Worm (Caenorhabditis elegans) whole organism, young adult: ENCODE results near the gene T26C12.2.
A peak's percentile ranks its signal among the peaks of the same experiment; 100 is the strongest.

Experiments used
- B0035.1 ChIP-seq: sonication (generic microtip); optimal IDR thresholded peaks from 2 replicates; lab custom pipeline; 2016; ENCODE audit warnings: missing genetic modification characterization, mild to moderate bottlenecking, missing compliant biosample characterization, missing genotype, missing genetic modification reagents
- B0261.1 ChIP-seq: sonication (generic microtip); optimal IDR thresholded peaks from 2 replicates; lab custom pipeline; 2016; ENCODE audit warnings: mild to moderate bottlenecking, missing genetic modification characterization, moderate library complexity, missing compliant biosample characterization
- C17E4.6 ChIP-seq: fragments of 200-800 bp; sonication (Bioruptor generic); IDR thresholded peaks from 2 replicates; pipeline ENCODE4 v1.3.6; 2022; ENCODE audit warnings: missing genetic modification reagents, missing genetic modification characterization, missing compliant biosample characterization
- F22D6.2 ChIP-seq: sonication (generic microtip); optimal IDR thresholded peaks from 2 replicates; lab custom pipeline; 2016; ENCODE audit warnings: mild to moderate bottlenecking, missing genetic modification characterization, missing compliant biosample characterization
- F23B12.7 ChIP-seq: sonication (generic microtip); optimal IDR thresholded peaks from 2 replicates; lab custom pipeline; 2017; ENCODE audit warnings: missing genetic modification characterization, mild to moderate bottlenecking, missing compliant biosample characterization, antibody characterized with exemption, moderate library complexity; ENCODE audit not compliant: insufficient read depth
- F52B5.7 ChIP-seq: sonication (generic microtip); optimal IDR thresholded peaks from 2 replicates; lab custom pipeline; 2016; ENCODE audit warnings: mild to moderate bottlenecking, missing genetic modification characterization, missing compliant biosample characterization
- K12H6.12 ChIP-seq: fragments of 200-800 bp; sonication (Bioruptor generic); optimal IDR thresholded peaks from 2 replicates; lab custom pipeline; 2018; ENCODE audit warnings: mild to moderate bottlenecking, missing genetic modification characterization, missing compliant biosample characterization
- T26A5.8 ChIP-seq: sonication (generic microtip); optimal IDR thresholded peaks from 2 replicates; lab custom pipeline; 2016; ENCODE audit warnings: missing genetic modification characterization, missing compliant biosample characterization
- ZK185.1 ChIP-seq: sonication (generic microtip); optimal IDR thresholded peaks from 2 replicates; lab custom pipeline; 2016; ENCODE audit warnings: mild to moderate bottlenecking, missing genetic modification characterization, missing compliant biosample characterization; ENCODE audit not compliant: poor library complexity, severe bottlenecking
- akir-1 ChIP-seq: fragments of 200-800 bp; sonication (Bioruptor generic); optimal IDR thresholded peaks from 2 replicates; lab custom pipeline; 2018; ENCODE audit warnings: mild to moderate bottlenecking, missing genetic modification characterization, moderate library complexity, missing compliant biosample characterization
- athp-1 ChIP-seq: sonication (generic microtip); optimal IDR thresholded peaks from 2 replicates; lab custom pipeline; 2017; ENCODE audit warnings: mild to moderate bottlenecking, missing genetic modification characterization, missing compliant biosample characterization
- attf-3 ChIP-seq: fragments of 200-800 bp; sonication (Bioruptor generic); conservative IDR thresholded peaks from 2 replicates; pipeline ENCODE4 v1.3.6; 2022; ENCODE audit warnings: missing genetic modification reagents, missing genetic modification characterization, missing compliant biosample characterization
- attf-6 ChIP-seq: fragments of 200-800 bp; sonication (Bioruptor generic); IDR thresholded peaks from 2 replicates; pipeline ENCODE4 v1.3.6; 2022; ENCODE audit warnings: missing genetic modification reagents, missing genetic modification characterization, missing compliant biosample characterization
- ceh-100 ChIP-seq: fragments of 200-800 bp; sonication (Bioruptor generic); IDR thresholded peaks from 2 replicates; pipeline ENCODE4 v1.3.6; 2022; ENCODE audit warnings: missing genetic modification reagents, missing genetic modification characterization, missing compliant biosample characterization
- chd-7 ChIP-seq: sonication (generic microtip); optimal IDR thresholded peaks from 2 replicates; lab custom pipeline; 2016; ENCODE audit warnings: mild to moderate bottlenecking, missing genetic modification characterization, moderate library complexity, missing compliant biosample characterization
- efl-1 ChIP-seq: fragments of 150-350 bp; optimal IDR thresholded peaks from 2 replicates; lab custom pipeline; 2014; ENCODE audit warnings: missing biosample characterization, missing genetic modification reagents, missing genetic modification characterization
- ekl-4 ChIP-seq: fragments of 200-800 bp; sonication (Bioruptor generic); IDR thresholded peaks from 2 replicates; pipeline ENCODE4 v1.3.6; 2022; ENCODE audit warnings: missing genetic modification reagents, missing genetic modification characterization, missing compliant biosample characterization
- him-1 ChIP-seq: sonication (generic microtip); optimal IDR thresholded peaks from 2 replicates; lab custom pipeline; 2016; ENCODE audit warnings: missing genotype, missing genetic modification reagents, missing genetic modification characterization, missing compliant biosample characterization
- hmg-1.2 ChIP-seq: fragments of 200-800 bp; sonication (Bioruptor generic); IDR thresholded peaks from 2 replicates; pipeline ENCODE4 v1.3.6; 2022; ENCODE audit warnings: missing genetic modification reagents, missing genetic modification characterization, missing compliant biosample characterization
- hsf-1 ChIP-seq: fragments of 200-800 bp; sonication (Bioruptor generic); IDR thresholded peaks from 2 replicates; pipeline ENCODE4 v1.3.6; 2022; ENCODE audit warnings: missing genetic modification reagents, missing genetic modification characterization, missing compliant biosample characterization
- let-526 ChIP-seq: fragments of 200-800 bp; sonication (Bioruptor generic); IDR thresholded peaks from 2 replicates; pipeline ENCODE4 v1.3.6; 2022; ENCODE audit warnings: missing genetic modification reagents, missing genetic modification characterization, missing compliant biosample characterization
- let-607 ChIP-seq, 2 experiments: fragments of 200-800 bp in 1 of 2; sonication (Bioruptor generic) in 1 of 2; sonication (generic microtip) in 1 of 2; optimal IDR thresholded peaks; 2 replicates each; lab custom pipeline; 2016 to 2018; ENCODE audit warnings: mild to moderate bottlenecking in 2 of 2, missing compliant biosample characterization in 2 of 2, missing genetic modification characterization in 2 of 2, moderate library complexity in 2 of 2, missing genotype in 1 of 2
- lin-26 ChIP-seq: fragments of 200-800 bp; sonication (Bioruptor generic); IDR thresholded peaks from 2 replicates; pipeline ENCODE4 v1.3.6; 2022; ENCODE audit warnings: missing genetic modification reagents, missing genetic modification characterization, missing compliant biosample characterization
- lin-35 ChIP-seq, 3 experiments: fragments of 150-350 bp in 2 of 3; sonication (generic microtip) in 1 of 3; optimal IDR thresholded peaks; 2 replicates each; lab custom pipeline; 2014 to 2018; ENCODE audit warnings: missing biosample characterization in 3 of 3, missing genetic modification characterization in 3 of 3, missing genetic modification reagents in 3 of 3
- lin-54 ChIP-seq: fragments of 200-800 bp; sonication (Bioruptor generic); optimal IDR thresholded peaks from 2 replicates; lab custom pipeline; 2018; ENCODE audit warnings: mild to moderate bottlenecking, missing genetic modification characterization, missing compliant biosample characterization
- madf-10 ChIP-seq: sonication (generic microtip); optimal IDR thresholded peaks from 2 replicates; lab custom pipeline; 2016; ENCODE audit warnings: mild to moderate bottlenecking, missing genetic modification characterization, missing compliant biosample characterization
- madf-3 ChIP-seq: fragments of 200-800 bp; sonication (Bioruptor generic); IDR thresholded peaks from 2 replicates; pipeline ENCODE4 v1.3.6; 2022; ENCODE audit warnings: missing genetic modification reagents, missing genetic modification characterization, missing compliant biosample characterization
- madf-6 ChIP-seq: fragments of 200-800 bp; sonication (Bioruptor generic); IDR thresholded peaks from 2 replicates; pipeline ENCODE4 v1.3.6; 2022; ENCODE audit warnings: missing genetic modification reagents, missing genetic modification characterization, missing compliant biosample characterization
- mcd-1 ChIP-seq: fragments of 200-800 bp; sonication (Bioruptor generic); IDR thresholded peaks from 2 replicates; pipeline ENCODE4 v1.3.6; 2022; ENCODE audit warnings: missing genetic modification reagents, missing genetic modification characterization, missing compliant biosample characterization
- mes-4 ChIP-seq: sonication (generic microtip); optimal IDR thresholded peaks from 2 replicates; lab custom pipeline; 2016; ENCODE audit warnings: missing genotype, missing genetic modification characterization, missing compliant biosample characterization
- mxl-1 ChIP-seq: sonication (generic microtip); optimal IDR thresholded peaks from 2 replicates; lab custom pipeline; 2016; ENCODE audit warnings: missing genetic modification characterization, missing compliant biosample characterization
- nhr-80 ChIP-seq: sonication (generic microtip); optimal IDR thresholded peaks from 2 replicates; lab custom pipeline; 2016; ENCODE audit warnings: missing genetic modification characterization, missing compliant biosample characterization
- pbrm-1 ChIP-seq: fragments of 200-800 bp; sonication (Bioruptor generic); IDR thresholded peaks from 2 replicates; pipeline ENCODE4 v1.3.6; 2022; ENCODE audit warnings: missing genetic modification reagents, missing genetic modification characterization, missing compliant biosample characterization
- pha-4 ChIP-seq: fragments of 150-350 bp; sonication (generic microtip); optimal IDR thresholded peaks from 2 replicates; lab custom pipeline; 2014; ENCODE audit warnings: missing biosample characterization, missing genetic modification reagents, missing genetic modification characterization
- rcor-1 ChIP-seq: fragments of 200-800 bp; sonication (Bioruptor generic); IDR thresholded peaks from 2 replicates; pipeline ENCODE4 v1.3.6; 2022; ENCODE audit warnings: missing genetic modification reagents, missing genetic modification characterization, missing compliant biosample characterization
- rec-8 ChIP-seq, 2 experiments: sonication (generic microtip); optimal IDR thresholded peaks; 2 replicates each; lab custom pipeline; 2016; ENCODE audit warnings: mild to moderate bottlenecking in 2 of 2, missing genetic modification characterization in 2 of 2, missing genetic modification reagents in 2 of 2, missing genotype in 2 of 2, missing biosample characterization in 1 of 2, missing compliant biosample characterization in 1 of 2, moderate library complexity in 1 of 2
- sea-2 ChIP-seq: fragments of 200-800 bp; sonication (Bioruptor generic); IDR thresholded peaks from 2 replicates; pipeline ENCODE4 v1.3.6; 2022; ENCODE audit warnings: missing genetic modification characterization, missing compliant biosample characterization
- snpc-1.3 ChIP-seq: sonication (generic microtip); optimal IDR thresholded peaks from 2 replicates; lab custom pipeline; 2017; ENCODE audit warnings: missing genetic modification characterization, mild to moderate bottlenecking, missing compliant biosample characterization, antibody characterized with exemption, moderate library complexity, missing genotype, missing genetic modification reagents; ENCODE audit not compliant: insufficient read depth
- snpc-4 ChIP-seq, 5 experiments: fragments of 150-350 bp in 1 of 5; sonication (generic microtip) in 4 of 5; optimal IDR thresholded peaks; 2 replicates each; lab custom pipeline; 2014 to 2018; ENCODE audit warnings: missing genetic modification characterization in 5 of 5, missing biosample characterization in 3 of 5, antibody characterized with exemption in 2 of 5, mild to moderate bottlenecking in 2 of 5, missing compliant biosample characterization in 2 of 5, missing genotype in 2 of 5, moderate library complexity in 2 of 5, missing genetic modification reagents in 1 of 5
- sptf-2 ChIP-seq: fragments of 200-800 bp; sonication (Bioruptor generic); optimal IDR thresholded peaks from 2 replicates; lab custom pipeline; 2018; ENCODE audit warnings: mild to moderate bottlenecking, missing genetic modification characterization, missing compliant biosample characterization
- tbx-9 ChIP-seq: sonication (generic microtip); optimal IDR thresholded peaks from 2 replicates; lab custom pipeline; 2016; ENCODE audit warnings: borderline replicate concordance, missing genetic modification characterization, inconsistent platforms, missing compliant biosample characterization
- tlf-1 ChIP-seq: fragments of 200-800 bp; sonication (Bioruptor generic); optimal IDR thresholded peaks from 2 replicates; lab custom pipeline; 2018; ENCODE audit warnings: mild to moderate bottlenecking, missing genetic modification characterization, missing compliant biosample characterization
- zfh-2 ChIP-seq: fragments of 200-800 bp; sonication (Bioruptor generic); conservative IDR thresholded peaks from 2 replicates; pipeline ENCODE4 v1.3.6; 2022; ENCODE audit warnings: missing genetic modification reagents, missing genetic modification characterization, missing compliant biosample characterization
- zim-3 ChIP-seq: sonication (generic microtip); optimal IDR thresholded peaks from 2 replicates; lab custom pipeline; 2017; ENCODE audit warnings: mild to moderate bottlenecking, missing genetic modification characterization, moderate library complexity, missing compliant biosample characterization
- ztf-25 ChIP-seq: fragments of 200-800 bp; sonication (Bioruptor generic); IDR thresholded peaks from 2 replicates; pipeline ENCODE4 v1.3.6; 2022; ENCODE audit warnings: missing genetic modification reagents, missing genetic modification characterization, missing compliant biosample characterization
- ztf-26 ChIP-seq: sonication (generic microtip); optimal IDR thresholded peaks from 2 replicates; lab custom pipeline; 2017; ENCODE audit warnings: missing genetic modification characterization, missing compliant biosample characterization

T26C12.2 gene

ce11 chrIV:3294553-3295185 lies 29.1 kb upstream of the T26C12.2 start, which contains the start of gene W08E12.7 (continued):
- TF ChIP-seq zfh-2 = no peak
- TF ChIP-seq hmg-1.2 (GFP tag; lab: Robert Waterston, UW) = peak; percentile 86
- peak; percentile 2 for TF ChIP-seq ztf-26 (tag; lab: Kevin White, UChicago)
- TF ChIP-seq hsf-1 (GFP tag; lab: Robert Waterston, UW) = peak; percentile 61; the same call in 1 of the 2 replicates
- TF ChIP-seq K12H6.12 (tag; lab: Kevin White, UChicago) = peak; percentile 82
- TF ChIP-seq let-526 (GFP tag; lab: Robert Waterston, UW) = peak; percentile 88; the same call in 1 of the 2 replicates
- no peak for TF ChIP-seq sea-2 (GFP tag; lab: Robert Waterston, UW)
- peak; percentile 74 for TF ChIP-seq attf-3 (GFP tag; lab: Robert Waterston, UW)
- 0 out of 2 replicates have a peak, but pooled peaks have one; percentile 53 for TF ChIP-seq ztf-25
- TF ChIP-seq chd-7 (tag; lab: Kevin White, UChicago) = no peak
- TF ChIP-seq tlf-1 (GFP tag; lab: Kevin White, UChicago) = peak; percentile 92
- peak; percentile 87 for TF ChIP-seq ZK185.1 (tag; lab: Kevin White, UChicago)
- TF ChIP-seq F22D6.2 (tag; lab: Kevin White, UChicago) = peak; percentile 55
- no peak for TF ChIP-seq tbx-9 (tag; lab: Kevin White, UChicago)
- TF ChIP-seq sptf-2 (GFP tag; lab: Kevin White, UChicago) = peak; percentile 61
- TF ChIP-seq mcd-1 = peak; percentile 98
- TF ChIP-seq akir-1 (GFP tag; lab: Kevin White, UChicago) = no peak
- peak; percentile 74 for TF ChIP-seq ekl-4 (GFP tag; lab: Robert Waterston, UW)
- TF ChIP-seq lin-26 (GFP tag; lab: Robert Waterston, UW) = peak; percentile 44; the same call in 1 of the 2 replicates
- peak; percentile 95 for TF ChIP-seq ceh-100
- peak; percentile 60 for TF ChIP-seq snpc-4 (GFP tag; optimal IDR thresholded peaks at IDR 0.05; lab: Kevin White, UChicago)
- TF ChIP-seq snpc-4 (tag; optimal IDR thresholded peaks at IDR 0.05; lab: Kevin White, UChicago) = peak; percentile 54 to 85 (median 80)
- TF ChIP-seq madf-10 (tag; lab: Kevin White, UChicago) = peak; percentile 76
- TF ChIP-seq mes-4 (tag; lab: Kevin White, UChicago) = no peak
- peak; percentile 60 to 70 for TF ChIP-seq let-607 (tag; optimal IDR thresholded peaks at IDR 0.05; lab: Kevin White, UChicago)
- TF ChIP-seq F23B12.7 (tag; lab: Kevin White, UChicago) = peak; percentile 95
- TF ChIP-seq snpc-1.3 (tag; lab: Kevin White, UChicago) = peak; percentile 92
- TF ChIP-seq mxl-1 (tag; lab: Kevin White, UChicago) = no peak
- TF ChIP-seq rec-8 (tag; optimal IDR thresholded peaks at IDR 0.05; lab: Kevin White, UChicago) = peak; percentile 32 to 36
- TF ChIP-seq nhr-80 (tag; lab: Kevin White, UChicago) = peak; percentile 91
- 0 out of 2 replicates have a peak, but pooled peaks have one; percentile 22 for TF ChIP-seq C17E4.6 (GFP tag; lab: Robert Waterston, UW)
- TF ChIP-seq attf-6 = 0 out of 2 replicates have a peak, but pooled peaks have one; percentile 38
- TF ChIP-seq pbrm-1 (GFP tag; lab: Robert Waterston, UW) = peak; percentile 91
- peak; percentile 94 for TF ChIP-seq madf-6 (GFP tag; lab: Robert Waterston, UW)
- TF ChIP-seq madf-3 = peak; percentile 90
- no peak for TF ChIP-seq T26A5.8 (tag; lab: Kevin White, UChicago)
- TF ChIP-seq athp-1 = peak; percentile 89
- peak; percentile 96 for TF ChIP-seq lin-54 (GFP tag; lab: Kevin White, UChicago)
- TF ChIP-seq B0035.1 = no peak
- TF ChIP-seq F52B5.7 (tag; lab: Kevin White, UChicago) = no peak
- TF ChIP-seq him-1 (tag; lab: Kevin White, UChicago) = peak; percentile 30
- peak; percentile 36 to 93 (median 36) for TF ChIP-seq lin-35 (GFP tag; optimal IDR thresholded peaks at IDR 0.05; lab: Kevin White, UChicago)
- TF ChIP-seq rcor-1 (GFP tag; lab: Robert Waterston, UW) = peak; percentile 89
- TF ChIP-seq B0261.1 (tag; lab: Kevin White, UChicago) = peak; percentile 18
- peak; percentile 94 for TF ChIP-seq efl-1 (GFP tag; lab: Kevin White, UChicago)
- TF ChIP-seq zim-3 (tag; lab: Kevin White, UChicago) = no peak
- peak; percentile 95 for TF ChIP-seq pha-4
